Worm (Caenorhabditis elegans) whole organism, L4 larva: ENCODE results near the gene K01A12.4.

Experiments used
- D1046.2 ChIP-seq: fragments of 200-800 bp; sonication (Bioruptor generic); IDR thresholded peaks from 2 replicates; pipeline ENCODE4 v1.3.6; 2022; ENCODE audit warnings: missing genetic modification characterization, missing compliant biosample characterization
- F26F4.8 ChIP-seq: fragments of 200-800 bp; sonication (Bioruptor generic); conservative IDR thresholded peaks from 2 replicates; pipeline ENCODE4 v1.3.6; 2022; ENCODE audit warnings: missing genetic modification characterization, missing compliant biosample characterization
- F37D6.2 ChIP-seq: sonication (generic microtip); optimal IDR thresholded peaks from 2 replicates; lab custom pipeline; 2016; ENCODE audit warnings: mild to moderate bottlenecking, missing genetic modification characterization, missing compliant biosample characterization
- F44E2.7 ChIP-seq: fragments of 200-800 bp; sonication (Bioruptor generic); IDR thresholded peaks from 2 replicates; pipeline ENCODE4 v2.1.2; 2022; ENCODE audit warnings: missing genetic modification characterization, missing compliant biosample characterization
- F49E8.2 ChIP-seq: sonication (generic microtip); optimal IDR thresholded peaks from 2 replicates; lab custom pipeline; 2016; ENCODE audit warnings: missing compliant biosample characterization, mild to moderate bottlenecking, missing genetic modification characterization, borderline replicate concordance
- T20F7.1 ChIP-seq: fragments of 200-800 bp; sonication (Bioruptor generic); optimal IDR thresholded peaks from 2 replicates; lab custom pipeline; 2018; ENCODE audit warnings: mild to moderate bottlenecking, missing genetic modification characterization, missing compliant biosample characterization
- T26A8.4 ChIP-seq: fragments of 200-800 bp; sonication (Bioruptor generic); IDR thresholded peaks from 2 replicates; pipeline ENCODE4 v1.3.6; 2022; ENCODE audit warnings: missing genetic modification characterization, missing compliant biosample characterization
- Y105C5A.15 ChIP-seq: fragments of 200-800 bp; sonication (Bioruptor generic); IDR thresholded peaks from 2 replicates; pipeline ENCODE4 v1.3.6; 2022; ENCODE audit warnings: missing genetic modification characterization, missing compliant biosample characterization
- Y75B8A.6 ChIP-seq: fragments of 200-800 bp; sonication (Bioruptor generic); IDR thresholded peaks from 2 replicates; pipeline ENCODE4 v1.3.6; 2022; ENCODE audit warnings: missing genetic modification reagents, missing genetic modification characterization, missing compliant biosample characterization
- arid-1 ChIP-seq: fragments of 200-800 bp; sonication (Bioruptor generic); conservative IDR thresholded peaks from 2 replicates; pipeline ENCODE4 v1.3.6; 2022; ENCODE audit warnings: missing genetic modification reagents, missing genetic modification characterization, missing compliant biosample characterization
- ceh-20 ChIP-seq: fragments of 200-800 bp; sonication (Bioruptor generic); IDR thresholded peaks from 2 replicates; pipeline ENCODE4 v1.3.6; 2022; ENCODE audit warnings: missing genetic modification reagents, missing genetic modification characterization, missing compliant biosample characterization
- ceh-44 ChIP-seq: fragments of 200-800 bp; sonication (Bioruptor generic); IDR thresholded peaks from 2 replicates; pipeline ENCODE4 v1.3.6; 2022; ENCODE audit warnings: missing genetic modification reagents, missing genetic modification characterization, missing compliant biosample characterization
- ces-1 ChIP-seq: fragments of 150-350 bp; sonication (generic microtip); optimal IDR thresholded peaks from 4 replicates; lab custom pipeline; 2014; ENCODE audit warnings: missing biosample characterization, missing genetic modification reagents, missing genetic modification characterization
- ctbp-1 ChIP-seq: fragments of 200-800 bp; sonication (Bioruptor generic); IDR thresholded peaks from 2 replicates; pipeline ENCODE4 v1.3.6; 2022; ENCODE audit warnings: missing genetic modification reagents, missing genetic modification characterization, missing compliant biosample characterization
- daf-16 ChIP-seq, 3 experiments: sonication (generic microtip); optimal IDR thresholded peaks; 2 replicates each; lab custom pipeline; 2016 to 2017; ENCODE audit warnings: missing genetic modification characterization in 3 of 3, missing genetic modification reagents in 3 of 3, mild to moderate bottlenecking in 2 of 3, missing compliant biosample characterization in 2 of 3, missing biosample characterization in 1 of 3, moderate library complexity in 1 of 3
- dmd-8 ChIP-seq: fragments of 200-800 bp; sonication (Bioruptor generic); IDR thresholded peaks from 2 replicates; pipeline ENCODE4 v1.3.6; 2022; ENCODE audit warnings: missing genetic modification characterization, missing compliant biosample characterization
- dpl-1 ChIP-seq: fragments of 150-350 bp; optimal IDR thresholded peaks from 2 replicates; lab custom pipeline; 2014; ENCODE audit warnings: missing biosample characterization, missing genetic modification reagents, missing genetic modification characterization
- dve-1 ChIP-seq: sonication (generic microtip); optimal IDR thresholded peaks from 2 replicates; lab custom pipeline; 2017; ENCODE audit warnings: antibody characterized with exemption, mild to moderate bottlenecking, missing genetic modification characterization, missing compliant biosample characterization; ENCODE audit not compliant: insufficient read depth
- fkh-10 ChIP-seq: fragments of 150-350 bp; optimal IDR thresholded peaks from 2 replicates; lab custom pipeline; 2014; ENCODE audit warnings: missing biosample characterization, missing genetic modification reagents, missing genetic modification characterization
- gei-8 ChIP-seq: fragments of 200-800 bp; sonication (Bioruptor generic); optimal IDR thresholded peaks from 2 replicates; lab custom pipeline; 2018; ENCODE audit warnings: mild to moderate bottlenecking, missing genetic modification characterization, missing compliant biosample characterization
- hlh-11 ChIP-seq: fragments of 200-800 bp; sonication (Bioruptor generic); optimal IDR thresholded peaks from 2 replicates; lab custom pipeline; 2018; ENCODE audit warnings: mild to moderate bottlenecking, missing genetic modification characterization, missing compliant biosample characterization
- jun-1 ChIP-seq: fragments of 150-350 bp; optimal IDR thresholded peaks from 2 replicates; lab custom pipeline; 2014; ENCODE audit warnings: missing biosample characterization, missing genetic modification reagents, missing genetic modification characterization
- lim-7 ChIP-seq: fragments of 200-800 bp; sonication (Bioruptor generic); IDR thresholded peaks from 2 replicates; pipeline ENCODE4 v1.3.6; 2022; ENCODE audit warnings: missing genetic modification characterization, missing compliant biosample characterization
- lin-15B ChIP-seq: fragments of 150-350 bp; sonication (generic microtip); optimal IDR thresholded peaks from 3 replicates; lab custom pipeline; 2014; ENCODE audit warnings: missing biosample characterization, missing genetic modification characterization
- lin-29 ChIP-seq: fragments of 200-800 bp; sonication (Bioruptor generic); IDR thresholded peaks from 2 replicates; pipeline ENCODE4 v1.3.6; 2022; ENCODE audit warnings: missing genetic modification reagents, missing genetic modification characterization, missing compliant biosample characterization
- lin-38 ChIP-seq: fragments of 200-800 bp; sonication (Bioruptor generic); IDR thresholded peaks from 2 replicates; pipeline ENCODE4 v1.3.6; 2022; ENCODE audit warnings: missing genetic modification reagents, missing genetic modification characterization, missing compliant biosample characterization
- lin-39 ChIP-seq: fragments of 150-350 bp; optimal IDR thresholded peaks from 2 replicates; lab custom pipeline; 2014; ENCODE audit warnings: missing biosample characterization, missing genetic modification reagents, missing genetic modification characterization
- lir-3 ChIP-seq: sonication (generic microtip); optimal IDR thresholded peaks from 2 replicates; lab custom pipeline; 2016; ENCODE audit warnings: mild to moderate bottlenecking, missing genetic modification characterization, missing compliant biosample characterization
- lsy-2 ChIP-seq, 2 experiments: fragments of 150-350 bp in 1 of 2; sonication (generic microtip) in 1 of 2; optimal IDR thresholded peaks; 2 replicates each; lab custom pipeline; 2014 to 2017; ENCODE audit warnings: missing biosample characterization in 2 of 2, missing genetic modification characterization in 2 of 2
- mdl-1 ChIP-seq, 2 experiments: fragments of 150-350 bp in 1 of 2; sonication (generic microtip) in 1 of 2; optimal IDR thresholded peaks; 2 replicates each; lab custom pipeline; 2014 to 2017; ENCODE audit warnings: missing biosample characterization in 2 of 2, missing genetic modification characterization in 2 of 2
- mdt-29 ChIP-seq: fragments of 200-800 bp; sonication (Bioruptor generic); IDR thresholded peaks from 2 replicates; pipeline ENCODE4 v1.3.6; 2022; ENCODE audit warnings: missing genetic modification reagents, missing genetic modification characterization, missing compliant biosample characterization
- mep-1 ChIP-seq: fragments of 150-350 bp; sonication (generic microtip); optimal IDR thresholded peaks from 3 replicates; lab custom pipeline; 2014; ENCODE audit warnings: missing biosample characterization, missing genetic modification characterization
- mes-2 ChIP-seq: sonication (generic microtip); optimal IDR thresholded peaks from 2 replicates; lab custom pipeline; 2016; ENCODE audit warnings: missing genotype, mild to moderate bottlenecking, missing genetic modification characterization, missing compliant biosample characterization; ENCODE audit not compliant: poor library complexity, severe bottlenecking
- mxl-2 ChIP-seq: fragments of 200-800 bp; sonication (Bioruptor generic); conservative IDR thresholded peaks from 2 replicates; pipeline ENCODE4 v1.3.6; 2022; ENCODE audit warnings: missing genetic modification reagents, missing genetic modification characterization, missing compliant biosample characterization
- nhr-28 ChIP-seq: fragments of 150-350 bp; optimal IDR thresholded peaks from 2 replicates; lab custom pipeline; 2014; ENCODE audit warnings: missing biosample characterization, missing genetic modification characterization
- nhr-42 ChIP-seq: fragments of 200-800 bp; sonication (Bioruptor generic); IDR thresholded peaks from 2 replicates; pipeline ENCODE4 v1.3.6; 2022; ENCODE audit warnings: missing genetic modification characterization, missing compliant biosample characterization
- nhr-76 ChIP-seq: fragments of 150-350 bp; optimal IDR thresholded peaks from 2 replicates; lab custom pipeline; 2014; ENCODE audit warnings: missing biosample characterization, missing genetic modification characterization
- nhr-77 ChIP-seq: fragments of 150-350 bp; optimal IDR thresholded peaks from 2 replicates; lab custom pipeline; 2014; ENCODE audit warnings: missing biosample characterization, missing genetic modification characterization
- rbr-2 ChIP-seq: sonication (generic microtip); optimal IDR thresholded peaks from 2 replicates; lab custom pipeline; 2016; ENCODE audit warnings: missing genotype, missing genetic modification characterization, missing compliant biosample characterization
- sdz-12 ChIP-seq: fragments of 200-800 bp; sonication (Bioruptor generic); optimal IDR thresholded peaks from 2 replicates; lab custom pipeline; 2018; ENCODE audit warnings: mild to moderate bottlenecking, missing genetic modification characterization, missing compliant biosample characterization
- set-16 ChIP-seq: fragments of 200-800 bp; sonication (Bioruptor generic); IDR thresholded peaks from 2 replicates; pipeline ENCODE4 v1.3.6; 2022; ENCODE audit warnings: missing genetic modification reagents, missing genetic modification characterization, missing compliant biosample characterization
- skn-1 ChIP-seq: fragments of 150-350 bp; optimal IDR thresholded peaks from 2 replicates; lab custom pipeline; 2014; ENCODE audit warnings: missing biosample characterization, missing genetic modification characterization
- snpc-1.2 ChIP-seq: fragments of 200-800 bp; sonication (Bioruptor generic); IDR thresholded peaks from 2 replicates; pipeline ENCODE4 v1.3.6; 2022; ENCODE audit warnings: missing genetic modification reagents, missing genetic modification characterization, missing compliant biosample characterization
- spr-1 ChIP-seq: sonication (generic microtip); optimal IDR thresholded peaks from 2 replicates; lab custom pipeline; 2016; ENCODE audit warnings: mild to moderate bottlenecking, missing genetic modification characterization, missing compliant biosample characterization
- spr-3 ChIP-seq: fragments of 200-800 bp; sonication (Bioruptor generic); optimal IDR thresholded peaks from 2 replicates; lab custom pipeline; 2018; ENCODE audit warnings: mild to moderate bottlenecking, missing genetic modification characterization, missing compliant biosample characterization
- tag-97 ChIP-seq: fragments of 200-800 bp; sonication (Bioruptor generic); IDR thresholded peaks from 2 replicates; pipeline ENCODE4 v1.3.6; 2022; ENCODE audit warnings: missing genetic modification characterization, missing compliant biosample characterization
- tra-1 ChIP-seq: fragments of 200-800 bp; sonication (Bioruptor generic); IDR thresholded peaks from 2 replicates; pipeline ENCODE4 v1.3.6; 2022; ENCODE audit warnings: missing genetic modification reagents, missing genetic modification characterization, missing compliant biosample characterization
- vab-7 ChIP-seq: fragments of 200-800 bp; sonication (Bioruptor generic); IDR thresholded peaks from 2 replicates; pipeline ENCODE4 v1.3.6; 2022; ENCODE audit warnings: missing genetic modification reagents, missing genetic modification characterization, missing compliant biosample characterization
- zfp-2 ChIP-seq: sonication (generic microtip); optimal IDR thresholded peaks from 2 replicates; lab custom pipeline; 2016; ENCODE audit warnings: mild to moderate bottlenecking, missing genetic modification characterization, missing compliant biosample characterization
- zfp-3 ChIP-seq: fragments of 200-800 bp; sonication (Bioruptor generic); conservative IDR thresholded peaks from 2 replicates; pipeline ENCODE4 v1.3.6; 2022; ENCODE audit warnings: missing genetic modification reagents, missing genetic modification characterization, missing compliant biosample characterization

K01A12.4 gene

DNA sequence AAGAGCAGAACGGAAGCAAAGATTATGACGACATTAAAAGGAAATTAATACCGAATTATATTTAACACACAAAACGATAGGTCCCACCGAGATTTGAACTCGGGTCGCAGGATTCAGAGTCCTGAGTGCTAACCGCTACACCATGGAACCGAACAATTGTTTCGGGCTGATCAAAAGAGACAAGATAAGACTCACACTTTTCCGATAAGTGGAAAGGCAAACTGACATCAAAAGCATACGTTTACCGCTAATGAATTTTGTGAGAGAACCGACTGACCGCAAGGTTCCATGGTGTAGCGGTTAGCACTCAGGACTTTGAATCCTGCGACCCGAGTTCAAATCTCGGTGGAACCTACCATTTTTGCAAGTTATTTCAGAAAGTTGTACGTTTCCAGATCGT is 1.9 kb upstream of the K01A12.4 start:
- TF ChIP-seq spr-3 (GFP tag; lab: Kevin White, UChicago) (peak; percentile 69), Y105C5A.15 (GFP tag; lab: Robert Waterston, UW) (peak; percentile 75; the same call in 1 of the 2 replicates), nhr-76 (no peak), lin-29 (GFP tag; lab: Robert Waterston, UW) (peak; percentile 60; the same call in 1 of the 2 replicates), gei-8 (GFP tag; lab: Kevin White, UChicago) (no peak), ces-1 (GFP tag; lab: Kevin White, UChicago) (no peak), lin-15B (no peak), T26A8.4 (GFP tag; lab: Robert Waterston, UW) (peak; percentile 75; the same call in 1 of the 2 replicates), snpc-1.2 (peak; percentile 87), vab-7 (GFP tag; lab: Robert Waterston, UW) (peak; percentile 91), tra-1 (GFP tag; lab: Robert Waterston, UW) (peak; percentile 84), set-16 (no peak), zfp-3 (GFP tag; lab: Robert Waterston, UW) (peak; percentile 70; the same call in 1 of the 2 replicates), F26F4.8 (GFP tag; lab: Robert Waterston, UW) (peak; percentile 92), dmd-8 (peak; percentile 74; the same call in 1 of the 2 replicates), mes-2 (peak; percentile 37), nhr-42 (GFP tag; lab: Robert Waterston, UW) (0 out of 2 replicates have a peak, but pooled peaks have one; percentile 65), ctbp-1 (GFP tag; lab: Robert Waterston, UW) (no peak), mdt-29 (no peak; the same call in 1 of the 2 replicates), lin-38 (GFP tag; lab: Robert Waterston, UW) (no peak; the same call in none of the 2 replicates), mxl-2 (peak; percentile 57; the same call in 1 of the 2 replicates), jun-1 (tag; lab: Kevin White, UChicago) (no peak), skn-1 (tag; lab: Kevin White, UChicago) (no peak), fkh-10 (GFP tag; lab: Kevin White, UChicago) (no peak), nhr-28 (peak; percentile 15), hlh-11 (tag; lab: Kevin White, UChicago) (no peak), zfp-2 (no peak), Y75B8A.6 (GFP tag; lab: Robert Waterston, UW) (0 out of 2 replicates have a peak, but pooled peaks have one; percentile 65), nhr-77 (tag; lab: Kevin White, UChicago) (no peak), ceh-44 (peak; percentile 63; the same call in 1 of the 2 replicates), arid-1 (GFP tag; lab: Robert Waterston, UW) (no peak), sdz-12 (GFP tag; lab: Kevin White, UChicago) (peak; percentile 12), spr-1 (tag; lab: Kevin White, UChicago) (peak; percentile 5), lsy-2 (tag; optimal IDR thresholded peaks at IDR 0.05; lab: Kevin White, UChicago) (no peak), dpl-1 (GFP tag; lab: Kevin White, UChicago) (peak; percentile 36), rbr-2 (tag; lab: Kevin White, UChicago) (peak; percentile 16), mdl-1 (tag; optimal IDR thresholded peaks at IDR 0.05; lab: Kevin White, UChicago) (peak in 1 of 2 experiments; percentile 0), ceh-20 (GFP tag; lab: Robert Waterston, UW) (0 out of 2 replicates have a peak, but pooled peaks have one; percentile 28), daf-16 (GFP tag; optimal IDR thresholded peaks at IDR 0.05; lab: Kevin White, UChicago) (peak; percentile 73 to 75), daf-16 (tag; optimal IDR thresholded peaks at IDR 0.05; lab: Kevin White, UChicago) (peak; percentile 73), D1046.2 (GFP tag; lab: Robert Waterston, UW) (no peak), lir-3 (tag; lab: Kevin White, UChicago) (peak; percentile 42), lin-39 (tag; lab: Kevin White, UChicago) (no peak), tag-97 (GFP tag; lab: Robert Waterston, UW) (no peak), dve-1 (tag; lab: Kevin White, UChicago) (peak; percentile 49), lim-7 (GFP tag; lab: Robert Waterston, UW) (peak; percentile 85), mep-1 (tag; lab: Kevin White, UChicago) (peak; percentile 40), F49E8.2 (tag; lab: Kevin White, UChicago) (no peak), T20F7.1 (no peak), F37D6.2 (tag; lab: Kevin White, UChicago) (peak; percentile 14), F44E2.7 (GFP tag; lab: Robert Waterston, UW) (no peak)
